Worm (Caenorhabditis elegans): Measurements from ENCODE around the gene sre-34.

The sre-34 gene

ce11 chrII:12417996-12418395 lies 32.0 kb upstream of the sre-34 start:
- no peak for TF ChIP-seq nhr-90 (tag; optimal IDR thresholded peaks at IDR 0.05)
- no peak for TF ChIP-seq C06A6.2 (GFP tag; conservative IDR thresholded peaks at IDR 0.05)
- no peak for TF ChIP-seq F33H1.4 (GFP tag; IDR thresholded peaks at IDR 0.05)
- no peak for TF ChIP-seq dpff-1 (tag; optimal IDR thresholded peaks at IDR 0.05)
- no peak for TF ChIP-seq zfh-2 (GFP tag; conservative IDR thresholded peaks at IDR 0.05)
- TF ChIP-seq lsy-27 (tag; optimal IDR thresholded peaks at IDR 0.05; ENCODE audit: borderline replicate concordance, insufficient read depth), result no peak

ce11 chrII:12420486-12420885 lies 29.5 kb upstream of the sre-34 start, which contains the start of gene sre-26:
sre-26 (minus strand) TSS chrII:12420586.
- TF ChIP-seq mes-4 (tag; optimal IDR thresholded peaks at IDR 0.05) (no peak), mxl-1 (tag; optimal IDR thresholded peaks at IDR 0.05) (no peak)

- TF ChIP-seq nhr-90 (tag; optimal IDR thresholded peaks at IDR 0.05) (no peak), aptf-2 (GFP tag; conservative IDR thresholded peaks at IDR 0.05) (no peak), repo-1 (tag; optimal IDR thresholded peaks at IDR 0.05) (no peak), nhr-179 (tag; optimal IDR thresholded peaks at IDR 0.05) (no peak), lin-54 (GFP tag; optimal IDR thresholded peaks at IDR 0.05) (no peak), attf-6 (GFP tag; IDR thresholded peaks at IDR 0.05) (no peak), rcor-1 (GFP tag; IDR thresholded peaks at IDR 0.05) (no peak), let-607 (tag; optimal IDR thresholded peaks at IDR 0.05) (peak in 1 of 2 experiments; percentile 23), nhr-80 (tag; optimal IDR thresholded peaks at IDR 0.05) (peak; percentile 78), snpc-1.1 (tag; optimal IDR thresholded peaks at IDR 0.05; ENCODE audit: insufficient read depth) (no peak), K11D2.4 (GFP tag; IDR thresholded peaks at IDR 0.05) (no peak)
These were observed 24.2 kb upstream of the sre-34 start, which contains the start of gene daf-22 for ce11 chrII:12425644-12426222. daf-22 (minus strand) TSS chrII:12425694.

ce11 chrII:12429743-12430142 lies 20.2 kb upstream of the sre-34 start, which contains the start of gene Y57A10C.8:
Y57A10C.8 (minus strand) TSS chrII:12429843.
- no peak for TF ChIP-seq hsf-1 (GFP tag; IDR thresholded peaks at IDR 0.05)
- no peak for TF ChIP-seq mel-28 (tag; optimal IDR thresholded peaks at IDR 0.05; ENCODE audit: borderline replicate concordance)
- no peak for TF ChIP-seq atf-7 (tag; optimal IDR thresholded peaks at IDR 0.05)
- no peak for TF ChIP-seq rec-8 (tag; optimal IDR thresholded peaks at IDR 0.05)
- no peak for TF ChIP-seq snpc-1.1 (tag; optimal IDR thresholded peaks at IDR 0.05; ENCODE audit: insufficient read depth)
- TF ChIP-seq unc-130 (GFP tag; optimal IDR thresholded peaks at IDR 0.05), result no peak
- no peak for TF ChIP-seq unc-62 (GFP tag; optimal IDR thresholded peaks at IDR 0.05)
- TF ChIP-seq ztf-22 (GFP tag; optimal IDR thresholded peaks at IDR 0.05), result no peak
- TF ChIP-seq zfh-2 (GFP tag; conservative IDR thresholded peaks at IDR 0.05), result no peak

ce11 chrII:12432356-12432755 lies 17.6 kb upstream of the sre-34 start, which contains the start of gene dct-12:
dct-12 (minus strand) TSS chrII:12432456.
- no peak for TF ChIP-seq mes-4 (tag; optimal IDR thresholded peaks at IDR 0.05)
- TF ChIP-seq ceh-100 (GFP tag; IDR thresholded peaks at IDR 0.05), result no peak
- TF ChIP-seq snpc-4 (GFP tag; optimal IDR thresholded peaks at IDR 0.05), result no peak
- peak in 1 of 4 experiments; percentile 35 for TF ChIP-seq snpc-4 (tag; optimal IDR thresholded peaks at IDR 0.05)
- no peak for TF ChIP-seq nhr-179 (tag; optimal IDR thresholded peaks at IDR 0.05)
- no peak for TF ChIP-seq B0035.1 (tag; optimal IDR thresholded peaks at IDR 0.05)
